Fruit fly (Drosophila melanogaster) whole organism, embryonic: ENCODE data around the gene Ekar.

Experiments
- B-H1 ChIP-seq: fragments of 200-800 bp; sonication (Bioruptor generic); IDR thresholded peaks from 3 replicates; pipeline ENCODE4 v1.3.6; 2022; ENCODE audit warnings: missing biosample characterization, missing genetic modification characterization
- CG10979 ChIP-seq: fragments of 200-800 bp; sonication (Bioruptor generic); optimal IDR thresholded peaks from 2 replicates; lab custom pipeline; 2018; ENCODE audit warnings: missing biosample characterization, mild to moderate bottlenecking, missing genetic modification characterization, moderate library complexity
- CG11723 ChIP-seq: fragments of 200-800 bp; sonication (Bioruptor generic); optimal IDR thresholded peaks from 2 replicates; lab custom pipeline; 2017; ENCODE audit warnings: missing biosample characterization, mild to moderate bottlenecking, missing genetic modification characterization
- CG12219 ChIP-seq: fragments of 200-800 bp; sonication (Bioruptor generic); optimal IDR thresholded peaks from 3 replicates; lab custom pipeline; 2018; ENCODE audit warnings: missing biosample characterization, mild to moderate bottlenecking, missing genetic modification characterization
- CG12236 ChIP-seq: fragments of 200-800 bp; sonication (Bioruptor generic); optimal IDR thresholded peaks from 2 replicates; lab custom pipeline; 2016; ENCODE audit warnings: missing biosample characterization, missing genetic modification characterization
- CG12391 ChIP-seq: fragments of 200-800 bp; sonication (Bioruptor generic); optimal IDR thresholded peaks from 3 replicates; lab custom pipeline; 2018; ENCODE audit warnings: missing biosample characterization, mild to moderate bottlenecking, missing genetic modification characterization, moderate library complexity
- CG13775 ChIP-seq: fragments of 200-800 bp; sonication (Bioruptor generic); optimal IDR thresholded peaks from 3 replicates; lab custom pipeline; 2017; ENCODE audit warnings: missing biosample characterization, mild to moderate bottlenecking, missing genetic modification characterization
- CG16779 ChIP-seq: fragments of 200-800 bp; sonication (Bioruptor generic); IDR thresholded peaks from 2 replicates; pipeline ENCODE4 v1.3.6; 2022; ENCODE audit warnings: missing biosample characterization, missing genetic modification characterization
- CG17186 ChIP-seq: fragments of 200-800 bp; sonication (Bioruptor generic); optimal IDR thresholded peaks from 3 replicates; lab custom pipeline; 2017; ENCODE audit warnings: missing biosample characterization, missing genetic modification reagents, missing genetic modification characterization
- CG17802 ChIP-seq: fragments of 200-800 bp; sonication (Bioruptor generic); optimal IDR thresholded peaks from 2 replicates; lab custom pipeline; 2018; ENCODE audit warnings: missing biosample characterization, mild to moderate bottlenecking, missing genetic modification characterization, moderate library complexity
- CG18011 ChIP-seq: fragments of 200-800 bp; sonication (Bioruptor generic); optimal IDR thresholded peaks from 2 replicates; lab custom pipeline; 2017; ENCODE audit warnings: missing biosample characterization, missing genetic modification characterization, mild to moderate bottlenecking, moderate library complexity, missing genotype
- CG30403 ChIP-seq: fragments of 200-800 bp; sonication (Bioruptor generic); optimal IDR thresholded peaks from 3 replicates; lab custom pipeline; 2016; ENCODE audit warnings: missing biosample characterization, missing genetic modification characterization
- CG3163 ChIP-seq: fragments of 200-800 bp; sonication (Bioruptor generic); optimal IDR thresholded peaks from 3 replicates; lab custom pipeline; 2016; ENCODE audit warnings: missing biosample characterization, missing genetic modification characterization
- CG3995 ChIP-seq: fragments of 200-800 bp; sonication (Bioruptor generic); optimal IDR thresholded peaks from 3 replicates; lab custom pipeline; 2016; ENCODE audit warnings: missing biosample characterization, missing genetic modification characterization
- CG4404 ChIP-seq: fragments of 200-800 bp; sonication (Bioruptor generic); IDR thresholded peaks from 2 replicates; pipeline ENCODE4 v1.3.6; 2022; ENCODE audit warnings: missing biosample characterization, missing genetic modification characterization
- CG4820 ChIP-seq: fragments of 200-800 bp; sonication (Bioruptor generic); optimal IDR thresholded peaks from 3 replicates; lab custom pipeline; 2016; ENCODE audit warnings: missing biosample characterization, missing genetic modification characterization
- CG4854 ChIP-seq: fragments of 200-800 bp; sonication (Bioruptor generic); optimal IDR thresholded peaks from 2 replicates; lab custom pipeline; 2016; ENCODE audit warnings: missing biosample characterization, missing genetic modification characterization, inconsistent platforms
- CG5953 ChIP-seq: fragments of 200-800 bp; sonication (Bioruptor generic); IDR thresholded peaks from 2 replicates; pipeline ENCODE4 v1.3.6; 2022; ENCODE audit warnings: missing biosample characterization, missing genetic modification characterization
- CG6765 ChIP-seq: fragments of 200-800 bp; sonication (Bioruptor generic); optimal IDR thresholded peaks from 3 replicates; lab custom pipeline; 2017; ENCODE audit warnings: missing biosample characterization, mild to moderate bottlenecking, missing genetic modification characterization
- CG7372 ChIP-seq: fragments of 200-800 bp; sonication (Bioruptor generic); IDR thresholded peaks from 2 replicates; pipeline ENCODE4 v1.3.6; 2022; ENCODE audit warnings: missing biosample characterization, missing genetic modification characterization
- CG8089 ChIP-seq: fragments of 200-800 bp; sonication (Bioruptor generic); optimal IDR thresholded peaks from 3 replicates; lab custom pipeline; 2016; ENCODE audit warnings: missing biosample characterization, missing genetic modification characterization
- CoRest ChIP-seq: fragments of 200-800 bp; sonication (Bioruptor generic); optimal IDR thresholded peaks from 3 replicates; lab custom pipeline; 2018; ENCODE audit warnings: missing biosample characterization, mild to moderate bottlenecking, missing genetic modification characterization, moderate library complexity
- D ChIP-seq, 2 experiments: fragments of 200-800 bp in 1 of 2; fragments of >200 bp in 1 of 2; sonication (Bioruptor generic) in 1 of 2; optimal IDR thresholded peaks; 2 replicates in 1 of 2; 3 replicates in 1 of 2; lab custom pipeline; 2017; ENCODE audit warnings: mild to moderate bottlenecking in 1 of 2, missing biosample characterization in 1 of 2, missing genetic modification characterization in 1 of 2, missing genetic modification reagents in 1 of 2
- Drgx ChIP-seq: fragments of 200-800 bp; sonication (Bioruptor generic); IDR thresholded peaks from 2 replicates; pipeline ENCODE4 v1.3.6; 2022; ENCODE audit warnings: missing biosample characterization, missing genetic modification characterization
- E2f2 ChIP-seq: fragments of 200-800 bp; sonication (Bioruptor generic); IDR thresholded peaks from 2 replicates; pipeline ENCODE4 v1.3.6; 2022; ENCODE audit warnings: missing biosample characterization, missing genetic modification characterization
- Mrtf ChIP-seq: fragments of 200-800 bp; sonication (Bioruptor generic); IDR thresholded peaks from 3 replicates; pipeline ENCODE4 v1.3.6; 2022; ENCODE audit warnings: missing biosample characterization, missing genetic modification characterization
- NC2β ChIP-seq: fragments of 200-800 bp; sonication (Bioruptor generic); optimal IDR thresholded peaks from 2 replicates; lab custom pipeline; 2016; ENCODE audit warnings: missing biosample characterization, missing genetic modification characterization
- Oli ChIP-seq: fragments of 200-800 bp; sonication (Bioruptor generic); optimal IDR thresholded peaks from 2 replicates; lab custom pipeline; 2018; ENCODE audit warnings: missing biosample characterization, mild to moderate bottlenecking, missing genetic modification characterization, moderate library complexity
- PHDP ChIP-seq: fragments of 200-800 bp; sonication (Bioruptor generic); optimal IDR thresholded peaks from 3 replicates; lab custom pipeline; 2018; ENCODE audit warnings: missing biosample characterization, mild to moderate bottlenecking, missing genetic modification characterization, moderate library complexity
- Six4 ChIP-seq: fragments of 200-800 bp; sonication (Bioruptor generic); optimal IDR thresholded peaks from 2 replicates; lab custom pipeline; 2016; ENCODE audit warnings: missing biosample characterization, missing genetic modification characterization
- Ssrp ChIP-seq: fragments of 200-800 bp; sonication (Bioruptor generic); optimal IDR thresholded peaks from 2 replicates; lab custom pipeline; 2018; ENCODE audit warnings: missing biosample characterization, mild to moderate bottlenecking, missing genetic modification characterization, moderate library complexity
- Stat92E ChIP-seq, 3 experiments: fragments of >200 bp in 2 of 3; fragments of 200-800 bp in 1 of 3; sonication (Bioruptor generic) in 1 of 3; optimal IDR thresholded peaks; 2 replicates each; lab custom pipeline; 2017 to 2019; ENCODE audit warnings: missing biosample characterization in 3 of 3, missing genetic modification characterization in 3 of 3, mild to moderate bottlenecking in 1 of 3, moderate library complexity in 1 of 3
- Xbp1 ChIP-seq: fragments of 200-800 bp; sonication (Bioruptor generic); optimal IDR thresholded peaks from 3 replicates; lab custom pipeline; 2016; ENCODE audit warnings: missing biosample characterization, mild to moderate bottlenecking, missing genetic modification characterization
- cas ChIP-seq: fragments of 200-800 bp; sonication (Bioruptor generic); IDR thresholded peaks from 2 replicates; pipeline ENCODE4 v1.3.6; 2022; ENCODE audit warnings: missing biosample characterization, missing genetic modification characterization
- croc ChIP-seq: fragments of 200-800 bp; sonication (Bioruptor generic); conservative IDR thresholded peaks from 3 replicates; pipeline ENCODE4 v1.3.6; 2022; ENCODE audit warnings: missing biosample characterization, missing genetic modification characterization
- da ChIP-seq: fragments of 200-800 bp; sonication (Bioruptor generic); optimal IDR thresholded peaks from 2 replicates; lab custom pipeline; 2016; ENCODE audit warnings: missing biosample characterization, missing genetic modification characterization
- gsb ChIP-seq: fragments of 200-800 bp; sonication (Bioruptor generic); IDR thresholded peaks from 2 replicates; pipeline ENCODE4 v1.3.6; 2022; ENCODE audit warnings: missing biosample characterization, missing genetic modification characterization
- jumu ChIP-seq: fragments of 200-800 bp; sonication (Bioruptor generic); optimal IDR thresholded peaks from 3 replicates; lab custom pipeline; 2016; ENCODE audit warnings: missing biosample characterization, missing genetic modification characterization
- nau ChIP-seq: fragments of 200-800 bp; sonication (Bioruptor generic); optimal IDR thresholded peaks from 3 replicates; lab custom pipeline; 2017; ENCODE audit warnings: missing biosample characterization, mild to moderate bottlenecking, missing genetic modification characterization, missing genetic modification reagents
- nerfin-2 ChIP-seq: fragments of 200-800 bp; sonication (Bioruptor generic); IDR thresholded peaks from 2 replicates; pipeline ENCODE4 v1.3.6; 2022; ENCODE audit warnings: missing biosample characterization, missing genetic modification characterization; ENCODE audit not compliant: partially characterized antibody
- nmo ChIP-seq: fragments of 200-800 bp; sonication (Bioruptor generic); optimal IDR thresholded peaks from 2 replicates; lab custom pipeline; 2018; ENCODE audit warnings: missing biosample characterization, mild to moderate bottlenecking, missing genetic modification characterization, moderate library complexity
- pnt ChIP-seq: fragments of 200-800 bp; sonication (Bioruptor generic); optimal IDR thresholded peaks from 3 replicates; lab custom pipeline; 2016; ENCODE audit warnings: missing biosample characterization, missing genetic modification characterization
- sc ChIP-seq, 3 experiments: fragments of >200 bp in 2 of 3; fragments of 200-800 bp in 1 of 3; sonication (Bioruptor generic) in 1 of 3; optimal IDR thresholded peaks; 2 replicates in 2 of 3; 3 replicates in 1 of 3; lab custom pipeline; 2017; ENCODE audit warnings: mild to moderate bottlenecking in 1 of 3, missing biosample characterization in 1 of 3, missing genetic modification characterization in 1 of 3, missing genetic modification reagents in 1 of 3
- tx ChIP-seq: fragments of 200-800 bp; sonication (Bioruptor generic); optimal IDR thresholded peaks from 2 replicates; lab custom pipeline; 2016; ENCODE audit warnings: missing biosample characterization, missing genetic modification characterization
- unpg ChIP-seq: fragments of 200-800 bp; sonication (Bioruptor generic); optimal IDR thresholded peaks from 3 replicates; lab custom pipeline; 2018; ENCODE audit warnings: missing biosample characterization, mild to moderate bottlenecking, missing genetic modification characterization, moderate library complexity
- zfh2 ChIP-seq: fragments of 200-800 bp; sonication (Bioruptor generic); optimal IDR thresholded peaks from 2 replicates; lab custom pipeline; 2016; ENCODE audit warnings: missing biosample characterization, missing genetic modification characterization

Ekar gene

dm6 chr4:659884-660846, 13.8 kb upstream of the Ekar start, which contains the start of gene gw (continued):
- TF ChIP-seq CG12236 (GFP tag; lab: Kevin White, UChicago): peak; percentile 61
- TF ChIP-seq CG11723 (GFP tag; lab: Kevin White, UChicago): peak; percentile 94
- TF ChIP-seq CG10979: peak; percentile 76
- peak; percentile 73 for TF ChIP-seq CG18011
- TF ChIP-seq nerfin-2 (GFP tag; lab: Robert Waterston, UW): peak; percentile 53; the same call in 1 of the 2 replicates
- no peak for TF ChIP-seq cas (GFP tag; lab: Robert Waterston, UW)
- TF ChIP-seq CG17802: peak; percentile 100
- peak; percentile 80 for TF ChIP-seq nau
- peak; percentile 21 for TF ChIP-seq da (GFP tag; lab: Kevin White, UChicago)
- peak; percentile 34 for TF ChIP-seq CG17186
- peak; percentile 76 for TF ChIP-seq CG8089 (GFP tag; lab: Kevin White, UChicago)
- TF ChIP-seq CG4820 (GFP tag; lab: Kevin White, UChicago): peak; percentile 76
- peak; percentile 40 for TF ChIP-seq CoRest
- TF ChIP-seq gsb (GFP tag; lab: Robert Waterston, UW): no peak
- TF ChIP-seq sc (optimal IDR thresholded peaks at IDR 0.05; lab: Kevin White, UChicago): no peak
- TF ChIP-seq sc (GFP tag; optimal IDR thresholded peaks at IDR 0.05; lab: Kevin White, UChicago): peak; percentile 70
- peak in 2 of 3 experiments; percentile 30 to 69 for TF ChIP-seq Stat92E (GFP tag; optimal IDR thresholded peaks at IDR 0.05; lab: Kevin White, UChicago)
- peak; percentile 78 for TF ChIP-seq nmo (GFP tag; lab: Kevin White, UChicago)
- TF ChIP-seq CG12391 (tag; lab: Kevin White, UChicago): no peak
- peak; percentile 33 for TF ChIP-seq CG3163 (GFP tag; lab: Kevin White, UChicago)
- TF ChIP-seq CG16779 (GFP tag; lab: Robert Waterston, UW): no peak
- TF ChIP-seq croc (GFP tag; lab: Robert Waterston, UW): peak; percentile 41; the same call in 1 of the 3 replicates
- TF ChIP-seq CG3995 (GFP tag; lab: Kevin White, UChicago): peak; percentile 49
- no peak; the same call in 2 of the 3 replicates for TF ChIP-seq Mrtf
- peak; percentile 75 for TF ChIP-seq CG12219 (GFP tag; lab: Kevin White, UChicago)
- TF ChIP-seq jumu (GFP tag; lab: Kevin White, UChicago): peak; percentile 63
- peak; percentile 87 for TF ChIP-seq unpg (GFP tag; lab: Kevin White, UChicago)
- peak; percentile 66 for TF ChIP-seq Six4 (GFP tag; lab: Kevin White, UChicago)
- no peak for TF ChIP-seq Oli (tag; lab: Kevin White, UChicago)
- TF ChIP-seq Ssrp (tag; lab: Kevin White, UChicago): peak; percentile 62
- TF ChIP-seq Drgx (GFP tag; lab: Robert Waterston, UW): no peak
- peak; percentile 75 for TF ChIP-seq tx (GFP tag; lab: Kevin White, UChicago)
- TF ChIP-seq PHDP: peak; percentile 81
- no peak for TF ChIP-seq D (optimal IDR thresholded peaks at IDR 0.05; lab: Kevin White, UChicago)
- TF ChIP-seq D (GFP tag; optimal IDR thresholded peaks at IDR 0.05; lab: Kevin White, UChicago): peak; percentile 56
- TF ChIP-seq B-H1 (GFP tag; lab: Robert Waterston, UW): peak; percentile 42; the same call in 1 of the 3 replicates
- peak; percentile 49 for TF ChIP-seq zfh2 (GFP tag; lab: Kevin White, UChicago)
- TF ChIP-seq NC2β (GFP tag; lab: Kevin White, UChicago): peak; percentile 67
- peak; percentile 80 for TF ChIP-seq CG30403
- TF ChIP-seq Xbp1 (GFP tag; lab: Kevin White, UChicago): peak; percentile 82
- no peak for TF ChIP-seq CG4404 (GFP tag; lab: Robert Waterston, UW)
- peak; percentile 74 for TF ChIP-seq CG13775
- no peak; the same call in 1 of the 2 replicates for TF ChIP-seq CG7372 (GFP tag; lab: Robert Waterston, UW)
- TF ChIP-seq E2f2 (GFP tag; lab: Robert Waterston, UW): peak; percentile 60
- TF ChIP-seq CG5953 (GFP tag; lab: Robert Waterston, UW): peak; percentile 71
- peak; percentile 65 for TF ChIP-seq CG6765 (GFP tag; lab: Kevin White, UChicago)
- TF ChIP-seq pnt (GFP tag; lab: Kevin White, UChicago): peak; percentile 63
- TF ChIP-seq CG4854: peak; percentile 79
